Worm (Caenorhabditis elegans) whole organism, mixed stage, embryonic: ENCODE data around the gene B0024.15.
A peak's percentile ranks its signal among the peaks of the same experiment; 100 is the strongest.

Source experiments
- M03D4.4 ChIP-seq: sonication (generic microtip); optimal IDR thresholded peaks from 2 replicates; lab custom pipeline; 2017; ENCODE audit warnings: mild to moderate bottlenecking, missing genetic modification characterization, missing compliant biosample characterization
- bed-3 ChIP-seq: fragments of 200-800 bp; sonication (Bioruptor generic); optimal IDR thresholded peaks from 3 replicates; lab custom pipeline; 2018; ENCODE audit warnings: mild to moderate bottlenecking, missing genetic modification characterization, moderate library complexity, missing compliant biosample characterization
- blmp-1 ChIP-seq: fragments of 150-350 bp; optimal IDR thresholded peaks from 2 replicates; lab custom pipeline; 2014; ENCODE audit warnings: missing biosample characterization, missing genetic modification characterization
- ceh-39 ChIP-seq: fragments of 150-350 bp; optimal IDR thresholded peaks from 2 replicates; lab custom pipeline; 2014; ENCODE audit warnings: missing biosample characterization, missing genetic modification characterization
- ceh-43 ChIP-seq: fragments of 200-800 bp; sonication (Bioruptor generic); optimal IDR thresholded peaks from 2 replicates; lab custom pipeline; 2018; ENCODE audit warnings: mild to moderate bottlenecking, missing genetic modification characterization, moderate library complexity, missing compliant biosample characterization
- ceh-83 ChIP-seq: fragments of 200-800 bp; sonication (Bioruptor generic); optimal IDR thresholded peaks from 2 replicates; lab custom pipeline; 2018; ENCODE audit warnings: mild to moderate bottlenecking, missing genetic modification characterization, missing compliant biosample characterization
- ces-1 ChIP-seq: fragments of 150-350 bp; optimal IDR thresholded peaks from 2 replicates; lab custom pipeline; 2014; ENCODE audit warnings: missing biosample characterization, missing genetic modification reagents, missing genetic modification characterization
- cnd-1 ChIP-seq: fragments of 200-800 bp; sonication (Bioruptor generic); optimal IDR thresholded peaks from 2 replicates; lab custom pipeline; 2018; ENCODE audit warnings: mild to moderate bottlenecking, missing genetic modification characterization, missing compliant biosample characterization
- drap-1 ChIP-seq: fragments of 200-800 bp; sonication (Bioruptor generic); optimal IDR thresholded peaks from 3 replicates; lab custom pipeline; 2018; ENCODE audit warnings: mild to moderate bottlenecking, missing genetic modification characterization, missing compliant biosample characterization
- elt-1 ChIP-seq: sonication (generic microtip); optimal IDR thresholded peaks from 2 replicates; lab custom pipeline; 2017; ENCODE audit warnings: missing genetic modification characterization, mild to moderate bottlenecking, missing compliant biosample characterization, antibody characterized with exemption, moderate library complexity, borderline replicate concordance; ENCODE audit not compliant: insufficient read depth
- elt-3 ChIP-seq: fragments of 150-350 bp; optimal IDR thresholded peaks from 2 replicates; lab custom pipeline; 2014; ENCODE audit warnings: missing biosample characterization, missing genetic modification characterization
- flh-1 ChIP-seq: fragments of 200-800 bp; sonication (Bioruptor generic); optimal IDR thresholded peaks from 2 replicates; lab custom pipeline; 2018; ENCODE audit warnings: mild to moderate bottlenecking, missing genetic modification characterization, moderate library complexity, missing compliant biosample characterization
- ham-2 ChIP-seq: fragments of 200-800 bp; sonication (Bioruptor generic); optimal IDR thresholded peaks from 2 replicates; lab custom pipeline; 2018; ENCODE audit warnings: mild to moderate bottlenecking, missing genetic modification characterization, missing compliant biosample characterization
- hlh-1 ChIP-seq: fragments of 150-350 bp; optimal IDR thresholded peaks from 2 replicates; lab custom pipeline; 2014; ENCODE audit warnings: missing biosample characterization, missing genetic modification reagents, missing genetic modification characterization
- lin-13 ChIP-seq: fragments of 150-350 bp; optimal IDR thresholded peaks from 2 replicates; lab custom pipeline; 2014; ENCODE audit warnings: missing biosample characterization, missing genetic modification characterization
- lin-32 ChIP-seq: fragments of 200-800 bp; sonication (Bioruptor generic); optimal IDR thresholded peaks from 2 replicates; lab custom pipeline; 2018; ENCODE audit warnings: mild to moderate bottlenecking, missing genetic modification characterization, missing compliant biosample characterization
- lsy-2 ChIP-seq: fragments of 150-350 bp; optimal IDR thresholded peaks from 2 replicates; lab custom pipeline; 2014; ENCODE audit warnings: missing biosample characterization, missing genetic modification characterization
- mab-5 ChIP-seq: fragments of 150-350 bp; optimal IDR thresholded peaks from 2 replicates; lab custom pipeline; 2014; ENCODE audit warnings: missing biosample characterization, missing genetic modification characterization
- mep-1 ChIP-seq: fragments of 150-350 bp; optimal IDR thresholded peaks from 2 replicates; lab custom pipeline; 2017; ENCODE audit warnings: missing biosample characterization, missing genetic modification reagents, missing genetic modification characterization, inconsistent platforms
- mls-2 ChIP-seq: sonication (generic microtip); optimal IDR thresholded peaks from 2 replicates; lab custom pipeline; 2016; ENCODE audit warnings: mild to moderate bottlenecking, missing genetic modification characterization, moderate library complexity, missing compliant biosample characterization
- nhr-12 ChIP-seq: fragments of 150-350 bp; optimal IDR thresholded peaks from 2 replicates; lab custom pipeline; 2014; ENCODE audit warnings: missing biosample characterization, missing genetic modification characterization
- nhr-2 ChIP-seq: fragments of 150-350 bp; optimal IDR thresholded peaks from 2 replicates; lab custom pipeline; 2014; ENCODE audit warnings: missing biosample characterization, missing genetic modification characterization
- nhr-237 ChIP-seq: fragments of 150-350 bp; optimal IDR thresholded peaks from 2 replicates; lab custom pipeline; 2014; ENCODE audit warnings: missing biosample characterization, missing genetic modification characterization
- nhr-28 ChIP-seq: fragments of 150-350 bp; optimal IDR thresholded peaks from 2 replicates; lab custom pipeline; 2014; ENCODE audit warnings: missing biosample characterization, missing genetic modification characterization
- nhr-76 ChIP-seq: sonication (generic microtip); optimal IDR thresholded peaks from 2 replicates; lab custom pipeline; 2017; ENCODE audit warnings: missing biosample characterization, missing genetic modification characterization
- pha-4 ChIP-seq: fragments of 150-350 bp; optimal IDR thresholded peaks from 2 replicates; lab custom pipeline; 2018; ENCODE audit warnings: missing biosample characterization, missing genetic modification reagents, missing genetic modification characterization
- sem-2 ChIP-seq: fragments of 200-800 bp; sonication (Bioruptor generic); optimal IDR thresholded peaks from 2 replicates; lab custom pipeline; 2018; ENCODE audit warnings: mild to moderate bottlenecking, missing genetic modification characterization, missing compliant biosample characterization
- snpc-4 ChIP-seq: fragments of 150-350 bp; optimal IDR thresholded peaks from 2 replicates; lab custom pipeline; 2014; ENCODE audit warnings: missing biosample characterization, missing genetic modification characterization
- sptf-1 ChIP-seq: sonication (generic microtip); optimal IDR thresholded peaks from 2 replicates; lab custom pipeline; 2017; ENCODE audit warnings: mild to moderate bottlenecking, missing genetic modification characterization, moderate library complexity, missing compliant biosample characterization
- tbx-8 ChIP-seq: fragments of 200-800 bp; sonication (Bioruptor generic); optimal IDR thresholded peaks from 2 replicates; lab custom pipeline; 2018; ENCODE audit warnings: mild to moderate bottlenecking, missing genetic modification characterization, moderate library complexity, missing compliant biosample characterization
- unc-120 ChIP-seq: sonication (generic microtip); optimal IDR thresholded peaks from 2 replicates; lab custom pipeline; 2017; ENCODE audit warnings: missing genetic modification characterization, missing compliant biosample characterization; ENCODE audit not compliant: poor library complexity, severe bottlenecking
- unc-39 ChIP-seq: fragments of 150-350 bp; optimal IDR thresholded peaks from 2 replicates; lab custom pipeline; 2014; ENCODE audit warnings: missing biosample characterization, missing genetic modification characterization
- unc-62 ChIP-seq: fragments of 150-350 bp; optimal IDR thresholded peaks from 2 replicates; lab custom pipeline; 2014; ENCODE audit warnings: missing biosample characterization, missing genetic modification reagents, missing genetic modification characterization
- zip-8 ChIP-seq: fragments of 150-350 bp; optimal IDR thresholded peaks from 2 replicates; lab custom pipeline; 2014; ENCODE audit warnings: missing biosample characterization, missing genetic modification characterization
- ztf-11 ChIP-seq: fragments of 150-350 bp; optimal IDR thresholded peaks from 2 replicates; lab custom pipeline; 2014; ENCODE audit warnings: missing biosample characterization, missing genetic modification characterization

B0024.15 gene

ce11 chrV:10338305-10338992, 48.6 kb downstream of the B0024.15 start, which contains the start of gene arx-2:
arx-2 (minus strand) TSS chrV:10338355.
- no peak for TF ChIP-seq nhr-2 (tag; lab: Kevin White, UChicago)
- no peak for TF ChIP-seq M03D4.4 (tag; lab: Kevin White, UChicago)
- no peak for TF ChIP-seq ham-2 (GFP tag; lab: Kevin White, UChicago)
- TF ChIP-seq unc-62 (GFP tag; lab: Kevin White, UChicago), result no peak
- no peak for TF ChIP-seq ceh-43 (GFP tag; lab: Kevin White, UChicago)
- no peak for TF ChIP-seq sem-2 (GFP tag; lab: Kevin White, UChicago)
- TF ChIP-seq mab-5, result no peak
- peak; percentile 15 for TF ChIP-seq pha-4 (tag; lab: Kevin White, UChicago)
- TF ChIP-seq ceh-39, result peak; percentile 12
- TF ChIP-seq snpc-4 (tag; lab: Kevin White, UChicago), result no peak
- TF ChIP-seq unc-39 (tag; lab: Kevin White, UChicago), result no peak
- TF ChIP-seq nhr-237, result peak; percentile 38
- TF ChIP-seq hlh-1, result no peak
- no peak for TF ChIP-seq bed-3 (GFP tag; lab: Kevin White, UChicago)
- no peak for TF ChIP-seq zip-8 (tag; lab: Kevin White, UChicago)
- no peak for TF ChIP-seq drap-1 (GFP tag; lab: Kevin White, UChicago)
- no peak for TF ChIP-seq flh-1 (GFP tag; lab: Kevin White, UChicago)
- no peak for TF ChIP-seq lin-13 (tag; lab: Kevin White, UChicago)
- TF ChIP-seq unc-120, result no peak
- no peak for TF ChIP-seq mep-1 (tag; lab: Kevin White, UChicago)
- TF ChIP-seq nhr-76 (tag; lab: Kevin White, UChicago), result no peak
- no peak for TF ChIP-seq ceh-83 (GFP tag; lab: Kevin White, UChicago)
- no peak for TF ChIP-seq elt-3 (tag; lab: Kevin White, UChicago)
- no peak for TF ChIP-seq nhr-28 (tag; lab: Kevin White, UChicago)
- TF ChIP-seq tbx-8, result no peak
- TF ChIP-seq nhr-12, result no peak
- TF ChIP-seq elt-1 (tag; lab: Kevin White, UChicago), result no peak
- peak; percentile 48 for TF ChIP-seq ces-1 (GFP tag; lab: Kevin White, UChicago)
- no peak for TF ChIP-seq lin-32
- TF ChIP-seq mls-2, result no peak
- no peak for TF ChIP-seq cnd-1 (tag; lab: Kevin White, UChicago)
- TF ChIP-seq ztf-11, result no peak
- TF ChIP-seq sptf-1 (tag; lab: Kevin White, UChicago), result no peak
- TF ChIP-seq lsy-2, result peak; percentile 16
- TF ChIP-seq blmp-1 (tag; lab: Kevin White, UChicago), result no peak

ce11 chrV:10339200-10339599, 49.4 kb downstream of the B0024.15 start, which contains the start of gene K07C5.2:
K07C5.2 (plus strand) TSS chrV:10339500.
- TF ChIP-seq ceh-43 (GFP tag; lab: Kevin White, UChicago) (no peak), ceh-39 (no peak), zip-8 (tag; lab: Kevin White, UChicago) (no peak), ceh-83 (GFP tag; lab: Kevin White, UChicago) (no peak)
